Fruit fly (Drosophila melanogaster): ENCODE results near the gene Aps.

Gene Aps

dm6 chr3L:10885711-10886272 lies 13.1 kb downstream of the Aps start:
- TF ChIP-seq esn (GFP tag; optimal IDR thresholded peaks at IDR 0.05): no peak
- TF ChIP-seq CG11294 (GFP tag; IDR thresholded peaks at IDR 0.05): no peak
- TF ChIP-seq Eip78C (GFP tag): no peak
- no peak for TF ChIP-seq CG9139 (GFP tag; optimal IDR thresholded peaks at IDR 0.05)
- no peak for TF ChIP-seq vri (GFP tag; optimal IDR thresholded peaks at IDR 0.05)
- no peak for TF ChIP-seq CG3919 (GFP tag; optimal IDR thresholded peaks at IDR 0.05)
- no peak for TF ChIP-seq CG4318 (GFP tag; optimal IDR thresholded peaks at IDR 0.05)
- TF ChIP-seq Ets21C (GFP tag; optimal IDR thresholded peaks at IDR 0.05): no peak
- no peak for TF ChIP-seq fd59A (GFP tag; optimal IDR thresholded peaks at IDR 0.05)

- TF ChIP-seq fkh (GFP tag; optimal IDR thresholded peaks at IDR 0.05) (peak; percentile 65), acj6 (GFP tag; optimal IDR thresholded peaks at IDR 0.05) (no peak), salr (GFP tag; optimal IDR thresholded peaks at IDR 0.05) (no peak)
Measured at dm6 chr3L:10882336-10883040, 16.4 kb downstream of the Aps start, which contains the start of the genes CG6409 and galla-2. TSS of gene CG6409 (minus strand) at chr3L:10882386. TSS of gene galla-2 (plus strand) at chr3L:10882890.

dm6 chr3L:10878842-10879241 lies 20.1 kb downstream of the Aps start, which contains the start of the genes CG6418 and Blos4:
TSS of gene CG6418 (minus strand) at chr3L:10879037.
TSS of gene Blos4 (plus strand) at chr3L:10879085.
- TF ChIP-seq Blimp-1 (GFP tag; optimal IDR thresholded peaks at IDR 0.05) (peak; percentile 79), Sox14 (GFP tag; optimal IDR thresholded peaks at IDR 0.05) (peak; percentile 11), Eip78C (GFP tag) (no peak)

dm6 chr3L:10876036-10876435 lies 22.9 kb downstream of the Aps start:
- TF ChIP-seq acj6 (GFP tag; optimal IDR thresholded peaks at IDR 0.05) (no peak), Ets96B (tag; optimal IDR thresholded peaks at IDR 0.05) (no peak), CG11762 (GFP tag; optimal IDR thresholded peaks at IDR 0.05; ENCODE audit: insufficient read depth) (no peak), Sox15 (GFP tag; optimal IDR thresholded peaks at IDR 0.05) (no peak), CG10631 (GFP tag; optimal IDR thresholded peaks at IDR 0.05) (no peak)

- TF ChIP-seq esn (GFP tag; optimal IDR thresholded peaks at IDR 0.05) (no peak), Sox14 (GFP tag; optimal IDR thresholded peaks at IDR 0.05) (no peak), fd85E (GFP tag; optimal IDR thresholded peaks at IDR 0.05) (no peak), dsx (GFP tag; optimal IDR thresholded peaks at IDR 0.05; ENCODE audit: poor library complexity, severe bottlenecking) (no peak), CG16779 (tag; optimal IDR thresholded peaks at IDR 0.05) (no peak), CG9139 (GFP tag; optimal IDR thresholded peaks at IDR 0.05) (no peak), topi (GFP tag; optimal IDR thresholded peaks at IDR 0.05) (no peak)
Measured at dm6 chr3L:10871534-10871933, 27.4 kb downstream of the Aps start.

- TF ChIP-seq CG34406 (GFP tag; optimal IDR thresholded peaks at IDR 0.05) (no peak), fd85E (GFP tag; optimal IDR thresholded peaks at IDR 0.05) (no peak), fd59A (GFP tag; optimal IDR thresholded peaks at IDR 0.05) (no peak), Hr39 (GFP tag; optimal IDR thresholded peaks at IDR 0.05) (no peak), CG11294 (GFP tag; IDR thresholded peaks at IDR 0.05) (no peak), CG10631 (GFP tag; optimal IDR thresholded peaks at IDR 0.05) (no peak), fkh (GFP tag; optimal IDR thresholded peaks at IDR 0.05) (no peak), Met (GFP tag; optimal IDR thresholded peaks at IDR 0.05) (no peak), CG3032 (tag; optimal IDR thresholded peaks at IDR 0.05) (no peak)
Measured at dm6 chr3L:10870087-10870486, 28.8 kb downstream of the Aps start.

dm6 chr3L:10869144-10869543 lies 29.8 kb downstream of the Aps start:
- 0 out of 3 replicates have a peak, but pooled peaks have one; percentile 18 for TF ChIP-seq eg (GFP tag; IDR thresholded peaks at IDR 0.05)
- no peak for TF ChIP-seq Hr4 (GFP tag; optimal IDR thresholded peaks at IDR 0.05)

Measured in whole organism, prepupa.